Fruit fly (Drosophila melanogaster) whole organism, prepupa: ENCODE data around the gene CG14694.
A peak's percentile ranks its signal among the peaks of the same experiment; 100 is the strongest.

Experiments
- Blimp-1 ChIP-seq: fragments of 200-800 bp; sonication (Bioruptor generic); optimal IDR thresholded peaks from 3 replicates; lab custom pipeline; 2017; ENCODE audit warnings: missing biosample characterization, missing genetic modification characterization, mild to moderate bottlenecking, moderate library complexity, missing genetic modification reagents
- CG10631 ChIP-seq: fragments of 200-800 bp; sonication (Bioruptor generic); optimal IDR thresholded peaks from 2 replicates; lab custom pipeline; 2016; ENCODE audit warnings: missing biosample characterization, missing genetic modification characterization
- CG10669 ChIP-seq: fragments of 200-800 bp; sonication (Bioruptor generic); optimal IDR thresholded peaks from 3 replicates; lab custom pipeline; 2018; ENCODE audit warnings: missing biosample characterization, mild to moderate bottlenecking, missing genetic modification characterization, moderate library complexity
- CG11294 ChIP-seq: fragments of 200-800 bp; sonication (Bioruptor generic); IDR thresholded peaks from 2 replicates; pipeline ENCODE4 v1.3.6; 2022; ENCODE audit warnings: missing biosample characterization, missing genetic modification characterization
- CG11762 ChIP-seq: fragments of 200-800 bp; sonication (Bioruptor generic); optimal IDR thresholded peaks from 3 replicates; lab custom pipeline; 2016; ENCODE audit warnings: missing biosample characterization, missing genetic modification characterization; ENCODE audit not compliant: insufficient read depth
- CG11902 ChIP-seq: fragments of 200-800 bp; sonication (Bioruptor generic); optimal IDR thresholded peaks from 3 replicates; lab custom pipeline; 2016; ENCODE audit warnings: missing biosample characterization, missing genetic modification characterization
- CG15336 ChIP-seq: fragments of 200-800 bp; sonication (Bioruptor generic); IDR thresholded peaks from 2 replicates; pipeline ENCODE4 v1.3.6; 2022; ENCODE audit warnings: missing biosample characterization, missing genetic modification characterization
- CG1621 ChIP-seq: fragments of 200-800 bp; sonication (Bioruptor generic); optimal IDR thresholded peaks from 3 replicates; lab custom pipeline; 2018; ENCODE audit warnings: missing biosample characterization, mild to moderate bottlenecking, missing genetic modification characterization
- CG16779 ChIP-seq: fragments of 200-800 bp; sonication (Bioruptor generic); optimal IDR thresholded peaks from 3 replicates; lab custom pipeline; 2017; ENCODE audit warnings: missing biosample characterization, mild to moderate bottlenecking, missing genetic modification characterization
- CG3032 ChIP-seq: fragments of 200-800 bp; optimal IDR thresholded peaks from 2 replicates; lab custom pipeline; 2019; ENCODE audit warnings: missing biosample characterization, mild to moderate bottlenecking, missing genetic modification characterization, moderate library complexity
- CG31627 ChIP-seq: fragments of 200-800 bp; sonication (Bioruptor generic); optimal IDR thresholded peaks from 3 replicates; lab custom pipeline; 2016; ENCODE audit warnings: missing biosample characterization, missing genetic modification characterization
- CG32006 ChIP-seq: fragments of 200-800 bp; sonication (Bioruptor generic); optimal IDR thresholded peaks from 3 replicates; lab custom pipeline; 2017; ENCODE audit warnings: missing biosample characterization, mild to moderate bottlenecking, missing genetic modification characterization
- CG34406 ChIP-seq: fragments of 200-800 bp; sonication (Bioruptor generic); optimal IDR thresholded peaks from 3 replicates; lab custom pipeline; 2016; ENCODE audit warnings: missing biosample characterization, missing genetic modification characterization
- CG3919 ChIP-seq: fragments of 200-800 bp; sonication (Bioruptor generic); optimal IDR thresholded peaks from 3 replicates; lab custom pipeline; 2016; ENCODE audit warnings: missing biosample characterization, missing genetic modification characterization
- CG4318 ChIP-seq: fragments of 200-800 bp; sonication (Bioruptor generic); optimal IDR thresholded peaks from 3 replicates; lab custom pipeline; 2017; ENCODE audit warnings: missing biosample characterization, mild to moderate bottlenecking, missing genetic modification characterization
- CG6163 ChIP-seq: fragments of 200-800 bp; sonication (Bioruptor generic); IDR thresholded peaks from 3 replicates; pipeline ENCODE4 v1.3.6; 2022; ENCODE audit warnings: missing biosample characterization, missing genetic modification characterization
- CG6276 ChIP-seq: fragments of 200-800 bp; sonication (Bioruptor generic); optimal IDR thresholded peaks from 2 replicates; lab custom pipeline; 2017; ENCODE audit warnings: missing biosample characterization, mild to moderate bottlenecking, missing genetic modification characterization
- CG6808 ChIP-seq: fragments of 200-800 bp; sonication (Bioruptor generic); optimal IDR thresholded peaks from 3 replicates; lab custom pipeline; 2017; ENCODE audit warnings: missing biosample characterization, missing genetic modification characterization, mild to moderate bottlenecking, moderate library complexity, missing genetic modification reagents
- CG8119 ChIP-seq: fragments of 200-800 bp; sonication (Bioruptor generic); IDR thresholded peaks from 3 replicates; pipeline ENCODE4 v1.3.6; 2022; ENCODE audit warnings: missing biosample characterization, missing genetic modification characterization
- CG8319 ChIP-seq: fragments of 200-800 bp; sonication (Bioruptor generic); optimal IDR thresholded peaks from 3 replicates; lab custom pipeline; 2016; ENCODE audit warnings: missing biosample characterization, missing genetic modification characterization
- CG8632 ChIP-seq: fragments of 200-800 bp; sonication (Bioruptor generic); optimal IDR thresholded peaks from 3 replicates; lab custom pipeline; 2016; ENCODE audit warnings: missing biosample characterization, missing genetic modification characterization
- CG9139 ChIP-seq: fragments of 200-800 bp; sonication (Bioruptor generic); optimal IDR thresholded peaks from 3 replicates; lab custom pipeline; 2017; ENCODE audit warnings: missing biosample characterization, mild to moderate bottlenecking, missing genetic modification characterization
- Eip78C ChIP-seq: fragments of 200-800 bp; sonication (Bioruptor generic); peaks from one replicate; lab custom pipeline; 2016; ENCODE audit warnings: missing biosample characterization, missing genetic modification characterization
- Eip93F ChIP-seq: fragments of 200-800 bp; sonication (Bioruptor generic); optimal IDR thresholded peaks from 2 replicates; lab custom pipeline; 2016; ENCODE audit warnings: missing biosample characterization, mild to moderate bottlenecking, missing genetic modification characterization
- Ets21C ChIP-seq: fragments of 200-800 bp; sonication (Bioruptor generic); optimal IDR thresholded peaks from 3 replicates; lab custom pipeline; 2016; ENCODE audit warnings: missing biosample characterization, missing genetic modification characterization
- Ets96B ChIP-seq: fragments of 200-800 bp; optimal IDR thresholded peaks from 2 replicates; lab custom pipeline; 2019; ENCODE audit warnings: missing biosample characterization, mild to moderate bottlenecking, missing genetic modification characterization, moderate library complexity
- Gug ChIP-seq: fragments of 200-800 bp; sonication (Bioruptor generic); IDR thresholded peaks from 2 replicates; pipeline ENCODE4 v1.3.6; 2022; ENCODE audit warnings: missing biosample characterization, missing genetic modification characterization
- Hr39 ChIP-seq: fragments of 200-800 bp; sonication (Bioruptor generic); optimal IDR thresholded peaks from 2 replicates; lab custom pipeline; 2016; ENCODE audit warnings: missing biosample characterization, missing genetic modification characterization
- Hr4 ChIP-seq: fragments of 200-800 bp; sonication (Bioruptor generic); optimal IDR thresholded peaks from 3 replicates; lab custom pipeline; 2016; ENCODE audit warnings: missing biosample characterization, missing genetic modification characterization
- Met ChIP-seq: fragments of 200-800 bp; sonication (Bioruptor generic); optimal IDR thresholded peaks from 3 replicates; lab custom pipeline; 2016; ENCODE audit warnings: missing biosample characterization, missing genetic modification characterization
- OdsH ChIP-seq: fragments of 200-800 bp; sonication (Bioruptor generic); optimal IDR thresholded peaks from 3 replicates; lab custom pipeline; 2016; ENCODE audit warnings: missing biosample characterization, missing genetic modification characterization
- Smox ChIP-seq: fragments of 200-800 bp; sonication (Bioruptor generic); optimal IDR thresholded peaks from 3 replicates; lab custom pipeline; 2016; ENCODE audit warnings: missing biosample characterization, missing genetic modification characterization
- Sox14 ChIP-seq: fragments of 200-800 bp; sonication (Bioruptor generic); optimal IDR thresholded peaks from 3 replicates; lab custom pipeline; 2016; ENCODE audit warnings: missing biosample characterization, missing genetic modification characterization
- achi ChIP-seq: fragments of 200-800 bp; sonication (Bioruptor generic); optimal IDR thresholded peaks from 3 replicates; lab custom pipeline; 2016; ENCODE audit warnings: missing biosample characterization, missing genetic modification characterization
- acj6 ChIP-seq: fragments of 200-800 bp; sonication (Bioruptor generic); optimal IDR thresholded peaks from 3 replicates; lab custom pipeline; 2016; ENCODE audit warnings: missing biosample characterization, missing genetic modification characterization
- cyc ChIP-seq: fragments of 200-800 bp; sonication (Bioruptor generic); optimal IDR thresholded peaks from 3 replicates; lab custom pipeline; 2016; ENCODE audit warnings: missing biosample characterization, missing genetic modification characterization
- dac ChIP-seq: fragments of 200-800 bp; sonication (Bioruptor generic); optimal IDR thresholded peaks from 2 replicates; lab custom pipeline; 2017; ENCODE audit warnings: missing biosample characterization, mild to moderate bottlenecking, missing genetic modification characterization
- eg ChIP-seq: fragments of 200-800 bp; sonication (Bioruptor generic); IDR thresholded peaks from 3 replicates; pipeline ENCODE4 v1.3.6; 2022; ENCODE audit warnings: missing biosample characterization, missing genetic modification characterization
- fd59A ChIP-seq: fragments of 200-800 bp; sonication (Bioruptor generic); optimal IDR thresholded peaks from 2 replicates; lab custom pipeline; 2017; ENCODE audit warnings: missing biosample characterization, mild to moderate bottlenecking, missing genetic modification characterization, missing genetic modification reagents
- fd85E ChIP-seq: fragments of 200-800 bp; sonication (Bioruptor generic); optimal IDR thresholded peaks from 3 replicates; lab custom pipeline; 2016; ENCODE audit warnings: missing biosample characterization, missing genetic modification characterization
- fkh ChIP-seq: fragments of 200-800 bp; sonication (Bioruptor generic); optimal IDR thresholded peaks from 3 replicates; lab custom pipeline; 2017; ENCODE audit warnings: missing biosample characterization, mild to moderate bottlenecking, missing genetic modification characterization, moderate library complexity
- lz ChIP-seq: fragments of 200-800 bp; sonication (Bioruptor generic); optimal IDR thresholded peaks from 3 replicates; lab custom pipeline; 2016; ENCODE audit warnings: missing biosample characterization, missing genetic modification characterization
- pdm3 ChIP-seq: fragments of 200-800 bp; sonication (Bioruptor generic); optimal IDR thresholded peaks from 3 replicates; lab custom pipeline; 2016; ENCODE audit warnings: missing biosample characterization, missing genetic modification characterization
- salr ChIP-seq, 2 experiments: fragments of 200-800 bp; sonication (Bioruptor generic); optimal IDR thresholded peaks; 3 replicates each; lab custom pipeline; 2016 to 2018; ENCODE audit warnings: missing biosample characterization in 2 of 2, missing genetic modification characterization in 2 of 2, mild to moderate bottlenecking in 1 of 2
- spab ChIP-seq: fragments of 200-800 bp; sonication (Bioruptor generic); optimal IDR thresholded peaks from 2 replicates; lab custom pipeline; 2017; ENCODE audit warnings: missing biosample characterization, mild to moderate bottlenecking, missing genetic modification characterization, missing genetic modification reagents
- svp ChIP-seq: fragments of 200-800 bp; sonication (Bioruptor generic); peaks from one replicate; lab custom pipeline; 2016; ENCODE audit warnings: missing biosample characterization, missing genetic modification characterization

The CG14694 gene

dm6 chr3R:10884678-10885421, 25.2 kb upstream of the CG14694 start, which contains the start of gene CG14696:
TSS of gene CG14696 (minus strand) at chr3R:10885001.
- no peak for TF ChIP-seq CG16779
- peak; percentile 8 for TF ChIP-seq Sox14 (GFP tag; lab: Kevin White, UChicago)
- no peak for TF ChIP-seq CG34406 (GFP tag; lab: Kevin White, UChicago)
- TF ChIP-seq lz, result no peak
- TF ChIP-seq CG8319 (GFP tag; lab: Kevin White, UChicago), result no peak
- TF ChIP-seq CG11762 (GFP tag; lab: Kevin White, UChicago), result no peak
- TF ChIP-seq Eip78C (GFP tag; lab: Kevin White, UChicago), result peak; percentile 1
- no peak for TF ChIP-seq spab

DNA sequence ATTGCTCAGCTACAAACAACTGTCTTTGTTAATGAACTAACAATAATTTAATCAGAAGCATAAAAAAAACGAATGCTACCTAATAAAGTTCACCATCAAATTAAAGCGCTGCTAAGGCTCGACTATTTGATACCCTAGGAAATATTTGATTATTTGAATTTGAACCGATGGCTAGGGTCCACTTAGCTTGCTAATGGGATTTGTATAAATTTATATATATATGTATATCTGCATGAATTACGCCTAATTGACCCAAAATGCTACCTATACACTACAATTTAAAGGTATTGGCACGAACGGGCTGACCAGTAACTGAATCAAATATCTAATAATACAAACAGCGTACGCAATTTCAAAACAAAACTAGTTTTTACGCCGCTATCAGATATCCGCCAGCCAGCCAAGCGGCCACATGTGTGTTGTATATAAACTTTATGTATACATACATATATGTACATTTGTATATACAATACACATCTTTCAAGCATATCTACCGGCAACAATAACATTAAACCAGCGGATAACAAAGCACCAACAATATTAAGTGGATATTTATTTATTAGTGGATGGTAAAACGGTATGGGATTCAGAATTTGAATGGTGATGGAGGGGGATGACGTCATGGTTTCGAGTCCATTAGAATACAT, 24.5 kb upstream of the CG14694 start:
- no peak for TF ChIP-seq CG6808 (GFP tag; lab: Kevin White, UChicago)
- TF ChIP-seq CG4318 (GFP tag; lab: Kevin White, UChicago), result no peak
- TF ChIP-seq acj6, result no peak
- TF ChIP-seq CG11762 (GFP tag; lab: Kevin White, UChicago), result no peak
- TF ChIP-seq eg (GFP tag; lab: Robert Waterston, UW), result peak; percentile 79
- no peak for TF ChIP-seq CG34406 (GFP tag; lab: Kevin White, UChicago)
- no peak for TF ChIP-seq CG1621 (tag; lab: Kevin White, UChicago)
- TF ChIP-seq CG15336, result peak; percentile 38; the same call in 1 of the 2 replicates
- TF ChIP-seq CG8119 (GFP tag; lab: Robert Waterston, UW), result peak; percentile 39; the same call in 2 of the 3 replicates
- TF ChIP-seq CG6163 (GFP tag; lab: Robert Waterston, UW), result peak; percentile 44; the same call in 1 of the 3 replicates
- no peak for TF ChIP-seq fkh (GFP tag; lab: Kevin White, UChicago)
- TF ChIP-seq cyc (GFP tag; lab: Kevin White, UChicago), result no peak
- TF ChIP-seq CG10631, result no peak
- no peak for TF ChIP-seq spab
- TF ChIP-seq CG9139, result no peak
- no peak for TF ChIP-seq fd85E
- TF ChIP-seq Eip93F (GFP tag; lab: Kevin White, UChicago), result no peak
- TF ChIP-seq Smox, result no peak
- TF ChIP-seq Hr4, result peak; percentile 15
- no peak for TF ChIP-seq salr (GFP tag; optimal IDR thresholded peaks at IDR 0.05; lab: Kevin White, UChicago)
- TF ChIP-seq Blimp-1 (GFP tag; lab: Kevin White, UChicago), result no peak
- TF ChIP-seq CG11294 (GFP tag; lab: Robert Waterston, UW), result no peak
- no peak for TF ChIP-seq CG16779
- TF ChIP-seq Sox14 (GFP tag; lab: Kevin White, UChicago), result no peak
- 0 out of 2 replicates have a peak, but pooled peaks have one; percentile 24 for TF ChIP-seq Gug (GFP tag; lab: Robert Waterston, UW)
- peak; percentile 22 for TF ChIP-seq CG6276 (GFP tag; lab: Kevin White, UChicago)
- TF ChIP-seq CG11902, result no peak
- no peak for TF ChIP-seq CG8632 (GFP tag; lab: Kevin White, UChicago)
- no peak for TF ChIP-seq CG10669
- no peak for TF ChIP-seq CG3919 (GFP tag; lab: Kevin White, UChicago)
- peak; percentile 39 for TF ChIP-seq svp (GFP tag; lab: Kevin White, UChicago)
- peak; percentile 64 for TF ChIP-seq Eip78C (GFP tag; lab: Kevin White, UChicago)
- no peak for TF ChIP-seq fd59A (GFP tag; lab: Kevin White, UChicago)

dm6 chr3R:10881824-10882559, 22.4 kb upstream of the CG14694 start, which contains the start of gene Tpc1:
TSS of gene Tpc1 (minus strand) at chr3R:10882188.
- TF ChIP-seq CG6276 (GFP tag; lab: Kevin White, UChicago), result no peak
- TF ChIP-seq Met (GFP tag; lab: Kevin White, UChicago), result peak; percentile 39
- peak; percentile 43 for TF ChIP-seq CG3032 (tag; lab: Kevin White, UChicago)
- TF ChIP-seq CG3919 (GFP tag; lab: Kevin White, UChicago), result peak; percentile 47
- TF ChIP-seq Ets96B, result peak; percentile 9
- peak; percentile 51 for TF ChIP-seq Hr39 (GFP tag; lab: Kevin White, UChicago)
- TF ChIP-seq pdm3 (GFP tag; lab: Kevin White, UChicago), result peak; percentile 45
- TF ChIP-seq achi (GFP tag; lab: Kevin White, UChicago), result peak; percentile 96
- peak; percentile 5 for TF ChIP-seq CG32006 (GFP tag; lab: Kevin White, UChicago)
- TF ChIP-seq svp (GFP tag; lab: Kevin White, UChicago), result peak; percentile 65
- TF ChIP-seq dac (GFP tag; lab: Kevin White, UChicago), result no peak
- peak; percentile 42 for TF ChIP-seq CG31627 (GFP tag; lab: Kevin White, UChicago)
- TF ChIP-seq OdsH (GFP tag; lab: Kevin White, UChicago), result peak; percentile 32
- TF ChIP-seq Eip78C (GFP tag; lab: Kevin White, UChicago), result peak; percentile 67
- peak; percentile 36 for TF ChIP-seq Ets21C (GFP tag; lab: Kevin White, UChicago)
